Worm (Caenorhabditis elegans) whole organism, L4 larva: Measurements from ENCODE around the gene F08G5.3.
A peak's percentile ranks its signal among the peaks of the same experiment; 100 is the strongest.

ENCODE experiments used
- F44E2.7 ChIP-seq: fragments of 200-800 bp; sonication (Bioruptor generic); IDR thresholded peaks from 2 replicates; pipeline ENCODE4 v2.1.2; 2022; ENCODE audit warnings: missing genetic modification characterization, missing compliant biosample characterization
- F49E8.2 ChIP-seq: sonication (generic microtip); optimal IDR thresholded peaks from 2 replicates; lab custom pipeline; 2016; ENCODE audit warnings: missing compliant biosample characterization, mild to moderate bottlenecking, missing genetic modification characterization, borderline replicate concordance
- T26A8.4 ChIP-seq: fragments of 200-800 bp; sonication (Bioruptor generic); IDR thresholded peaks from 2 replicates; pipeline ENCODE4 v1.3.6; 2022; ENCODE audit warnings: missing genetic modification characterization, missing compliant biosample characterization
- Y5F2A.4 ChIP-seq: fragments of 200-800 bp; sonication (Bioruptor generic); optimal IDR thresholded peaks from 2 replicates; lab custom pipeline; 2018; ENCODE audit warnings: mild to moderate bottlenecking, missing genetic modification characterization, missing compliant biosample characterization
- Y75B8A.6 ChIP-seq: fragments of 200-800 bp; sonication (Bioruptor generic); IDR thresholded peaks from 2 replicates; pipeline ENCODE4 v1.3.6; 2022; ENCODE audit warnings: missing genetic modification reagents, missing genetic modification characterization, missing compliant biosample characterization
- aha-1 ChIP-seq: fragments of 150-350 bp; peaks from one replicate; lab custom pipeline; 2014; ENCODE audit warnings: missing biosample characterization, missing genetic modification characterization
- arid-1 ChIP-seq: fragments of 200-800 bp; sonication (Bioruptor generic); conservative IDR thresholded peaks from 2 replicates; pipeline ENCODE4 v1.3.6; 2022; ENCODE audit warnings: missing genetic modification reagents, missing genetic modification characterization, missing compliant biosample characterization
- ceh-20 ChIP-seq: fragments of 200-800 bp; sonication (Bioruptor generic); IDR thresholded peaks from 2 replicates; pipeline ENCODE4 v1.3.6; 2022; ENCODE audit warnings: missing genetic modification reagents, missing genetic modification characterization, missing compliant biosample characterization
- ceh-32 ChIP-seq: sonication (generic microtip); optimal IDR thresholded peaks from 2 replicates; lab custom pipeline; 2016; ENCODE audit warnings: mild to moderate bottlenecking, missing genetic modification characterization, missing compliant biosample characterization; ENCODE audit not compliant: poor library complexity
- daf-16 ChIP-seq, 3 experiments: sonication (generic microtip); optimal IDR thresholded peaks; 2 replicates each; lab custom pipeline; 2016 to 2017; ENCODE audit warnings: missing genetic modification characterization in 3 of 3, missing genetic modification reagents in 3 of 3, mild to moderate bottlenecking in 2 of 3, missing compliant biosample characterization in 2 of 3, missing biosample characterization in 1 of 3, moderate library complexity in 1 of 3
- fkh-10 ChIP-seq: fragments of 150-350 bp; optimal IDR thresholded peaks from 2 replicates; lab custom pipeline; 2014; ENCODE audit warnings: missing biosample characterization, missing genetic modification reagents, missing genetic modification characterization
- hlh-11 ChIP-seq: fragments of 200-800 bp; sonication (Bioruptor generic); optimal IDR thresholded peaks from 2 replicates; lab custom pipeline; 2018; ENCODE audit warnings: mild to moderate bottlenecking, missing genetic modification characterization, missing compliant biosample characterization
- hlh-30 ChIP-seq: sonication (generic microtip); optimal IDR thresholded peaks from 2 replicates; lab custom pipeline; 2017; ENCODE audit warnings: antibody characterized with exemption, mild to moderate bottlenecking, missing genetic modification characterization, missing compliant biosample characterization; ENCODE audit not compliant: insufficient read depth
- jun-1 ChIP-seq: fragments of 150-350 bp; optimal IDR thresholded peaks from 2 replicates; lab custom pipeline; 2014; ENCODE audit warnings: missing biosample characterization, missing genetic modification reagents, missing genetic modification characterization
- lim-7 ChIP-seq: fragments of 200-800 bp; sonication (Bioruptor generic); IDR thresholded peaks from 2 replicates; pipeline ENCODE4 v1.3.6; 2022; ENCODE audit warnings: missing genetic modification characterization, missing compliant biosample characterization
- lin-1 ChIP-seq: fragments of 200-800 bp; sonication (Bioruptor generic); IDR thresholded peaks from 2 replicates; pipeline ENCODE4 v1.3.6; 2022; ENCODE audit warnings: missing genetic modification reagents, missing genetic modification characterization, missing compliant biosample characterization
- lin-29 ChIP-seq: fragments of 200-800 bp; sonication (Bioruptor generic); IDR thresholded peaks from 2 replicates; pipeline ENCODE4 v1.3.6; 2022; ENCODE audit warnings: missing genetic modification reagents, missing genetic modification characterization, missing compliant biosample characterization
- lir-3 ChIP-seq: sonication (generic microtip); optimal IDR thresholded peaks from 2 replicates; lab custom pipeline; 2016; ENCODE audit warnings: mild to moderate bottlenecking, missing genetic modification characterization, missing compliant biosample characterization
- lsy-2 ChIP-seq, 2 experiments: fragments of 150-350 bp in 1 of 2; sonication (generic microtip) in 1 of 2; optimal IDR thresholded peaks; 2 replicates each; lab custom pipeline; 2014 to 2017; ENCODE audit warnings: missing biosample characterization in 2 of 2, missing genetic modification characterization in 2 of 2
- madf-5 ChIP-seq, 2 experiments: fragments of 200-800 bp; sonication (Bioruptor generic); IDR thresholded peaks; 2 replicates each; pipeline ENCODE4 v1.3.6; 2022; ENCODE audit warnings: missing compliant biosample characterization in 2 of 2, missing genetic modification characterization in 2 of 2
- madf-9 ChIP-seq: fragments of 200-800 bp; sonication (Bioruptor generic); conservative IDR thresholded peaks from 2 replicates; pipeline ENCODE4 v1.3.6; 2022; ENCODE audit warnings: missing genetic modification reagents, missing genetic modification characterization, missing compliant biosample characterization
- mdt-29 ChIP-seq: fragments of 200-800 bp; sonication (Bioruptor generic); IDR thresholded peaks from 2 replicates; pipeline ENCODE4 v1.3.6; 2022; ENCODE audit warnings: missing genetic modification reagents, missing genetic modification characterization, missing compliant biosample characterization
- mep-1 ChIP-seq: fragments of 150-350 bp; sonication (generic microtip); optimal IDR thresholded peaks from 3 replicates; lab custom pipeline; 2014; ENCODE audit warnings: missing biosample characterization, missing genetic modification characterization
- mxl-3 ChIP-seq: fragments of 200-800 bp; sonication (Bioruptor generic); optimal IDR thresholded peaks from 2 replicates; lab custom pipeline; 2018; ENCODE audit warnings: mild to moderate bottlenecking, missing genetic modification characterization, missing compliant biosample characterization
- nhr-111 ChIP-seq: fragments of 200-800 bp; sonication (Bioruptor generic); optimal IDR thresholded peaks from 2 replicates; lab custom pipeline; 2018; ENCODE audit warnings: mild to moderate bottlenecking, missing genetic modification characterization, missing compliant biosample characterization
- nhr-237 ChIP-seq: sonication (generic microtip); optimal IDR thresholded peaks from 2 replicates; lab custom pipeline; 2017; ENCODE audit warnings: missing biosample characterization, missing genetic modification characterization
- nhr-28 ChIP-seq: fragments of 150-350 bp; optimal IDR thresholded peaks from 2 replicates; lab custom pipeline; 2014; ENCODE audit warnings: missing biosample characterization, missing genetic modification characterization
- php-3 ChIP-seq: fragments of 200-800 bp; sonication (Bioruptor generic); IDR thresholded peaks from 2 replicates; pipeline ENCODE4 v1.3.6; 2022; ENCODE audit warnings: missing genetic modification reagents, missing genetic modification characterization, missing compliant biosample characterization
- pqm-1 ChIP-seq: sonication (generic microtip); optimal IDR thresholded peaks from 2 replicates; lab custom pipeline; 2017; ENCODE audit warnings: missing biosample characterization, missing genetic modification characterization
- saeg-2 ChIP-seq: fragments of 200-800 bp; sonication (Bioruptor generic); IDR thresholded peaks from 2 replicates; pipeline ENCODE4 v1.3.6; 2022; ENCODE audit warnings: missing genetic modification reagents, missing genetic modification characterization, missing compliant biosample characterization
- set-16 ChIP-seq: fragments of 200-800 bp; sonication (Bioruptor generic); IDR thresholded peaks from 2 replicates; pipeline ENCODE4 v1.3.6; 2022; ENCODE audit warnings: missing genetic modification reagents, missing genetic modification characterization, missing compliant biosample characterization
- snpc-1.2 ChIP-seq: fragments of 200-800 bp; sonication (Bioruptor generic); IDR thresholded peaks from 2 replicates; pipeline ENCODE4 v1.3.6; 2022; ENCODE audit warnings: missing genetic modification reagents, missing genetic modification characterization, missing compliant biosample characterization
- spr-3 ChIP-seq: fragments of 200-800 bp; sonication (Bioruptor generic); optimal IDR thresholded peaks from 2 replicates; lab custom pipeline; 2018; ENCODE audit warnings: mild to moderate bottlenecking, missing genetic modification characterization, missing compliant biosample characterization
- unc-130 ChIP-seq: sonication (generic microtip); optimal IDR thresholded peaks from 2 replicates; lab custom pipeline; 2016; ENCODE audit warnings: missing genetic modification reagents, missing genetic modification characterization, missing compliant biosample characterization
- unc-39 ChIP-seq: sonication (generic microtip); optimal IDR thresholded peaks from 2 replicates; lab custom pipeline; 2017; ENCODE audit warnings: missing biosample characterization, missing genetic modification characterization
- unc-62 ChIP-seq, 3 experiments: fragments of 150-350 bp in 1 of 3; sonication (generic microtip); optimal IDR thresholded peaks in 2 of 3; peaks in 1 of 3; 1 replicate in 1 of 3; 2 replicates in 2 of 3; lab custom pipeline; 2014 to 2017; ENCODE audit warnings: missing biosample characterization in 3 of 3, missing genetic modification characterization in 3 of 3, missing genetic modification reagents in 3 of 3, missing genotype in 1 of 3
- vab-7 ChIP-seq: fragments of 200-800 bp; sonication (Bioruptor generic); IDR thresholded peaks from 2 replicates; pipeline ENCODE4 v1.3.6; 2022; ENCODE audit warnings: missing genetic modification reagents, missing genetic modification characterization, missing compliant biosample characterization
- zip-11 ChIP-seq: fragments of 200-800 bp; sonication (Bioruptor generic); IDR thresholded peaks from 2 replicates; pipeline ENCODE4 v1.3.6; 2022; ENCODE audit warnings: missing genetic modification characterization, missing compliant biosample characterization
- ztf-11 ChIP-seq: fragments of 150-350 bp; optimal IDR thresholded peaks from 2 replicates; lab custom pipeline; 2014; ENCODE audit warnings: missing biosample characterization, missing genetic modification characterization

Gene F08G5.3

DNA sequence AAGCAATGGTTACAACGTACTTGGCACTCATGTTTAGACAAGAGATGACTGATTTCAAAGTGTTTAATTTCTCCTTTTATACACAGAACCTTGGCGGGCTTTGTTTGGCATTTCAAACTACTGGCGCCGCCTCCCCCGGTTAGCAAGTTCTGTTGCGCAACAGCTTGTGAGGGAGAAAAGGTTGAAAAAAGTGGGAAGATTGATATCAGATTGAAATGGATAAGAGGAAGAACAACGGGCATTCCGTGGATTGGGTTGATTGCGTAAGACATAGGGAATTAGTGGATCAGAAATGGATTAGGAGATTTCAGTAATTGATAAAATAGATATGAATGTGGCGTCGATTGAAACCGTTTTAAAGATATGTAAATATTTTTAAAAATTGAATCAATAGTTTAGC lies 11.1 kb upstream of the F08G5.3 start, which contains the start of gene col-130:
Gene col-130 (minus strand): TSS at position 50 of the 400 bp plus-strand sequence.
- TF ChIP-seq aha-1 (tag; lab: Kevin White, UChicago) (peak; percentile 4), mxl-3 (GFP tag; lab: Kevin White, UChicago) (peak; percentile 2), F49E8.2 (tag; lab: Kevin White, UChicago) (no peak)

ce11 chrIV:12427687-12428284 lies 10.4 kb upstream of the F08G5.3 start:
- no peak for TF ChIP-seq zip-11 (GFP tag; lab: Robert Waterston, UW)
- no peak for TF ChIP-seq unc-130 (GFP tag; lab: Kevin White, UChicago)
- TF ChIP-seq unc-62 (GFP tag; optimal IDR thresholded peaks at IDR 0.05 in 1 of 2; lab: Kevin White, UChicago) = no peak
- TF ChIP-seq unc-62 (tag; optimal IDR thresholded peaks at IDR 0.05; lab: Kevin White, UChicago) = no peak
- no peak for TF ChIP-seq fkh-10 (GFP tag; lab: Kevin White, UChicago)
- no peak for TF ChIP-seq pqm-1 (tag; lab: Kevin White, UChicago)
- TF ChIP-seq set-16 (GFP tag; lab: Robert Waterston, UW) = peak; percentile 99
- no peak for TF ChIP-seq Y75B8A.6 (GFP tag; lab: Robert Waterston, UW)
- TF ChIP-seq lsy-2 (tag; optimal IDR thresholded peaks at IDR 0.05; lab: Kevin White, UChicago) = no peak
- no peak for TF ChIP-seq jun-1
- TF ChIP-seq lin-29 (GFP tag; lab: Robert Waterston, UW) = 0 out of 2 replicates have a peak, but pooled peaks have one; percentile 17
- 0 out of 2 replicates have a peak, but pooled peaks have one; percentile 32 for TF ChIP-seq F44E2.7 (GFP tag; lab: Robert Waterston, UW)
- no peak for TF ChIP-seq arid-1 (GFP tag; lab: Robert Waterston, UW)
- TF ChIP-seq lin-1 (GFP tag; lab: Robert Waterston, UW) = no peak
- no peak for TF ChIP-seq lim-7 (GFP tag; lab: Robert Waterston, UW)
- no peak for TF ChIP-seq nhr-237 (tag; lab: Kevin White, UChicago)
- TF ChIP-seq ceh-32 = no peak
- TF ChIP-seq T26A8.4 = peak; percentile 47; the same call in 1 of the 2 replicates
- TF ChIP-seq daf-16 (GFP tag; optimal IDR thresholded peaks at IDR 0.05; lab: Kevin White, UChicago) = no peak
- no peak for TF ChIP-seq daf-16 (tag; optimal IDR thresholded peaks at IDR 0.05; lab: Kevin White, UChicago)
- TF ChIP-seq hlh-11 (tag; lab: Kevin White, UChicago) = peak; percentile 49
- no peak for TF ChIP-seq nhr-111 (GFP tag; lab: Kevin White, UChicago)
- no peak for TF ChIP-seq nhr-28 (tag; lab: Kevin White, UChicago)
- 0 out of 2 replicates have a peak, but pooled peaks have one; percentile 5 for TF ChIP-seq snpc-1.2 (GFP tag; lab: Robert Waterston, UW)
- no peak for TF ChIP-seq Y5F2A.4
- TF ChIP-seq lir-3 = no peak
- peak in 1 of 2 experiments; percentile 99; a peak in 2 of 4 replicates for TF ChIP-seq madf-5 (GFP tag; IDR thresholded peaks at IDR 0.05; lab: Robert Waterston, UW)
- TF ChIP-seq ztf-11 (tag; lab: Kevin White, UChicago) = no peak
- TF ChIP-seq madf-9 = no peak
- 0 out of 2 replicates have a peak, but pooled peaks have one; percentile 13 for TF ChIP-seq php-3 (GFP tag; lab: Robert Waterston, UW)
- TF ChIP-seq saeg-2 (GFP tag; lab: Robert Waterston, UW) = 0 out of 2 replicates have a peak, but pooled peaks have one; percentile 36
- no peak for TF ChIP-seq unc-39 (tag; lab: Kevin White, UChicago)

ce11 chrIV:12425595-12425994 lies 8.2 kb upstream of the F08G5.3 start:
- TF ChIP-seq spr-3 (GFP tag; lab: Kevin White, UChicago) = no peak
- peak; percentile 53 for TF ChIP-seq hlh-30 (tag; lab: Kevin White, UChicago)
- peak in 1 of 2 experiments; percentile 97 for TF ChIP-seq unc-62 (GFP tag; optimal IDR thresholded peaks at IDR 0.05 in 1 of 2; lab: Kevin White, UChicago)
- TF ChIP-seq unc-62 (tag; optimal IDR thresholded peaks at IDR 0.05; lab: Kevin White, UChicago) = no peak
- peak; percentile 76 for TF ChIP-seq ceh-20 (GFP tag; lab: Robert Waterston, UW)
- TF ChIP-seq hlh-11 (tag; lab: Kevin White, UChicago) = no peak
- peak; percentile 93 for TF ChIP-seq aha-1 (tag; lab: Kevin White, UChicago)
- TF ChIP-seq mdt-29 (GFP tag; lab: Robert Waterston, UW) = 0 out of 2 replicates have a peak, but pooled peaks have one; percentile 11
- 0 out of 2 replicates have a peak, but pooled peaks have one; percentile 45 for TF ChIP-seq vab-7 (GFP tag; lab: Robert Waterston, UW)
- peak; percentile 9 for TF ChIP-seq mep-1 (tag; lab: Kevin White, UChicago)
